Fruit fly (Drosophila melanogaster) whole organism, embryonic: ENCODE measurements around the gene rdog.
A peak's percentile ranks its signal among the peaks of the same experiment; 100 is the strongest.

Source experiments
- CG10274 ChIP-seq: fragments of 200-800 bp; sonication (Bioruptor generic); optimal IDR thresholded peaks from 3 replicates; lab custom pipeline; 2017; ENCODE audit warnings: missing biosample characterization, mild to moderate bottlenecking, missing genetic modification characterization
- CG10321 ChIP-seq: fragments of 200-800 bp; sonication (Bioruptor generic); IDR thresholded peaks from 2 replicates; pipeline ENCODE4 v1.3.6; 2022; ENCODE audit warnings: missing biosample characterization, missing genetic modification characterization
- CG10543 ChIP-seq: fragments of 200-800 bp; sonication (Bioruptor generic); optimal IDR thresholded peaks from 3 replicates; lab custom pipeline; 2017; ENCODE audit warnings: missing biosample characterization, mild to moderate bottlenecking, missing genetic modification characterization, moderate library complexity
- CG11398 ChIP-seq: fragments of 200-800 bp; sonication (Bioruptor generic); optimal IDR thresholded peaks from 2 replicates; lab custom pipeline; 2016; ENCODE audit warnings: missing biosample characterization, missing genetic modification characterization
- CG11456 ChIP-seq: fragments of 200-800 bp; sonication (Bioruptor generic); IDR thresholded peaks from 3 replicates; pipeline ENCODE4 v1.3.6; 2022; ENCODE audit warnings: missing biosample characterization, missing genetic modification characterization
- CG12155 ChIP-seq: fragments of 200-800 bp; sonication (Bioruptor generic); optimal IDR thresholded peaks from 3 replicates; lab custom pipeline; 2016; ENCODE audit warnings: missing biosample characterization, missing genetic modification characterization
- CG1233 ChIP-seq: fragments of 200-800 bp; sonication (Bioruptor generic); optimal IDR thresholded peaks from 4 replicates; lab custom pipeline; 2018; ENCODE audit warnings: missing biosample characterization, mild to moderate bottlenecking, missing genetic modification characterization
- CG12942 ChIP-seq: fragments of 200-800 bp; sonication (Bioruptor generic); optimal IDR thresholded peaks from 3 replicates; lab custom pipeline; 2016; ENCODE audit warnings: missing biosample characterization, missing genetic modification characterization
- CG15696 ChIP-seq: fragments of 200-800 bp; sonication (Bioruptor generic); optimal IDR thresholded peaks from 2 replicates; lab custom pipeline; 2019; ENCODE audit warnings: missing biosample characterization, mild to moderate bottlenecking, missing genetic modification characterization, moderate library complexity
- CG16813 ChIP-seq: fragments of 200-800 bp; sonication (Bioruptor generic); IDR thresholded peaks from 3 replicates; pipeline ENCODE4 v1.3.6; 2022; ENCODE audit warnings: missing biosample characterization, missing genetic modification characterization; ENCODE audit not compliant: partially characterized antibody
- CG1832 ChIP-seq: fragments of 200-800 bp; sonication (Bioruptor generic); optimal IDR thresholded peaks from 2 replicates; lab custom pipeline; 2017; ENCODE audit warnings: missing biosample characterization, mild to moderate bottlenecking, missing genetic modification characterization, inconsistent platforms
- CG30431 ChIP-seq: fragments of 200-800 bp; sonication (Bioruptor generic); optimal IDR thresholded peaks from 2 replicates; lab custom pipeline; 2017; ENCODE audit warnings: missing biosample characterization, missing genetic modification characterization
- CG31224 ChIP-seq: fragments of 200-800 bp; sonication (Bioruptor generic); IDR thresholded peaks from 2 replicates; pipeline ENCODE4 v1.3.6; 2022; ENCODE audit warnings: missing biosample characterization, missing genetic modification characterization
- CG32772 ChIP-seq: fragments of 200-800 bp; sonication (Bioruptor generic); IDR thresholded peaks from 2 replicates; pipeline ENCODE4 v1.3.6; 2022; ENCODE audit warnings: missing biosample characterization, missing genetic modification characterization
- CG34224 ChIP-seq: fragments of 200-800 bp; sonication (Bioruptor generic); IDR thresholded peaks from 3 replicates; pipeline ENCODE4 v1.3.6; 2022; ENCODE audit warnings: missing biosample characterization, missing genetic modification characterization; ENCODE audit not compliant: partially characterized antibody
- CG4360 ChIP-seq: fragments of 200-800 bp; sonication (Bioruptor generic); IDR thresholded peaks from 2 replicates; pipeline ENCODE4 v1.3.6; 2022; ENCODE audit warnings: missing biosample characterization, missing genetic modification characterization
- CG4404 ChIP-seq: fragments of 200-800 bp; sonication (Bioruptor generic); IDR thresholded peaks from 2 replicates; pipeline ENCODE4 v1.3.6; 2022; ENCODE audit warnings: missing biosample characterization, missing genetic modification characterization
- CG4854 ChIP-seq: fragments of 200-800 bp; sonication (Bioruptor generic); optimal IDR thresholded peaks from 2 replicates; lab custom pipeline; 2016; ENCODE audit warnings: missing biosample characterization, missing genetic modification characterization, inconsistent platforms
- CG6689 ChIP-seq: fragments of 200-800 bp; sonication (Bioruptor generic); IDR thresholded peaks from 2 replicates; pipeline ENCODE4 v1.3.6; 2022; ENCODE audit warnings: missing biosample characterization, missing genetic modification characterization
- CG7357 ChIP-seq: fragments of 200-800 bp; sonication (Bioruptor generic); IDR thresholded peaks from 3 replicates; pipeline ENCODE4 v1.3.6; 2022; ENCODE audit warnings: missing biosample characterization, missing genetic modification characterization
- CG7963 ChIP-seq: fragments of 200-800 bp; sonication (Bioruptor generic); IDR thresholded peaks from 3 replicates; pipeline ENCODE4 v1.3.6; 2022; ENCODE audit warnings: missing biosample characterization, missing genetic modification characterization; ENCODE audit not compliant: partially characterized antibody
- CG8924 ChIP-seq: fragments of 200-800 bp; optimal IDR thresholded peaks from 3 replicates; lab custom pipeline; 2019; ENCODE audit warnings: missing biosample characterization, mild to moderate bottlenecking, missing genetic modification characterization, moderate library complexity
- CG8944 ChIP-seq: fragments of 200-800 bp; sonication (Bioruptor generic); optimal IDR thresholded peaks from 3 replicates; lab custom pipeline; 2016; ENCODE audit warnings: missing biosample characterization, missing genetic modification characterization
- CG9727 ChIP-seq: fragments of 200-800 bp; sonication (Bioruptor generic); optimal IDR thresholded peaks from 3 replicates; lab custom pipeline; 2017; ENCODE audit warnings: missing biosample characterization, mild to moderate bottlenecking, missing genetic modification characterization
- D19B ChIP-seq: fragments of 200-800 bp; sonication (Bioruptor generic); optimal IDR thresholded peaks from 2 replicates; lab custom pipeline; 2017; ENCODE audit warnings: missing biosample characterization, mild to moderate bottlenecking, missing genetic modification characterization
- Deaf1 ChIP-seq: fragments of 200-800 bp; optimal IDR thresholded peaks from 3 replicates; lab custom pipeline; 2019; ENCODE audit warnings: missing biosample characterization, mild to moderate bottlenecking, missing genetic modification characterization, moderate library complexity
- Dip2 ChIP-seq: fragments of 200-800 bp; sonication (Bioruptor generic); IDR thresholded peaks from 2 replicates; pipeline ENCODE4 v1.3.6; 2022; ENCODE audit warnings: missing biosample characterization, missing genetic modification characterization
- Dll ChIP-seq: fragments of 200-800 bp; sonication (Bioruptor generic); IDR thresholded peaks from 4 replicates; pipeline ENCODE4 v1.3.6; 2022; ENCODE audit warnings: missing biosample characterization, missing genetic modification characterization; ENCODE audit not compliant: partially characterized antibody
- Fer2 ChIP-seq: fragments of 200-800 bp; sonication (Bioruptor generic); optimal IDR thresholded peaks from 2 replicates; lab custom pipeline; 2018; ENCODE audit warnings: missing biosample characterization, mild to moderate bottlenecking, missing genetic modification characterization, moderate library complexity
- Gsc ChIP-seq: fragments of 200-800 bp; sonication (Bioruptor generic); IDR thresholded peaks from 2 replicates; pipeline ENCODE4 v1.3.6; 2022; ENCODE audit warnings: missing biosample characterization, missing genetic modification characterization
- Hr39 ChIP-seq: fragments of >200 bp; optimal IDR thresholded peaks from 2 replicates; lab custom pipeline; 2017
- MTF-1 ChIP-seq: fragments of 200-800 bp; sonication (Bioruptor generic); optimal IDR thresholded peaks from 2 replicates; lab custom pipeline; 2018; ENCODE audit warnings: missing biosample characterization, mild to moderate bottlenecking, missing genetic modification characterization, borderline replicate concordance
- ash1 ChIP-seq: fragments of 200-800 bp; sonication (Bioruptor generic); optimal IDR thresholded peaks from 2 replicates; lab custom pipeline; 2018; ENCODE audit warnings: missing biosample characterization, mild to moderate bottlenecking, missing genetic modification characterization
- cad ChIP-seq: fragments of >200 bp; optimal IDR thresholded peaks from 2 replicates; lab custom pipeline; 2017; ENCODE audit warnings: missing biosample characterization, missing genetic modification characterization
- da ChIP-seq: fragments of 200-800 bp; sonication (Bioruptor generic); optimal IDR thresholded peaks from 2 replicates; lab custom pipeline; 2016; ENCODE audit warnings: missing biosample characterization, missing genetic modification characterization
- dan ChIP-seq: fragments of 200-800 bp; sonication (Bioruptor generic); IDR thresholded peaks from 2 replicates; pipeline ENCODE4 v1.3.6; 2022; ENCODE audit warnings: missing biosample characterization, missing genetic modification characterization
- dpn ChIP-seq, 2 experiments: fragments of 200-800 bp; sonication (Bioruptor generic); optimal IDR thresholded peaks; 3 replicates each; lab custom pipeline; 2016; ENCODE audit warnings: missing biosample characterization in 2 of 2, missing genetic modification characterization in 2 of 2
- fd96Cb ChIP-seq: fragments of 200-800 bp; sonication (Bioruptor generic); optimal IDR thresholded peaks from 2 replicates; lab custom pipeline; 2018; ENCODE audit warnings: missing biosample characterization, mild to moderate bottlenecking, missing genetic modification characterization, moderate library complexity
- gcm2 ChIP-seq: fragments of 200-800 bp; sonication (Bioruptor generic); optimal IDR thresholded peaks from 2 replicates; lab custom pipeline; 2016; ENCODE audit warnings: missing biosample characterization, missing genetic modification characterization
- hbn ChIP-seq: fragments of 200-800 bp; sonication (Bioruptor generic); IDR thresholded peaks from 2 replicates; pipeline ENCODE4 v1.3.6; 2022; ENCODE audit warnings: missing biosample characterization, missing genetic modification characterization; ENCODE audit not compliant: partially characterized antibody
- kah ChIP-seq: fragments of 200-800 bp; sonication (Bioruptor generic); optimal IDR thresholded peaks from 2 replicates; lab custom pipeline; 2018; ENCODE audit warnings: missing biosample characterization, mild to moderate bottlenecking, missing genetic modification characterization
- lmd ChIP-seq: fragments of 200-800 bp; sonication (Bioruptor generic); IDR thresholded peaks from 2 replicates; pipeline ENCODE4 v1.3.6; 2022; ENCODE audit warnings: missing biosample characterization, missing genetic modification characterization
- mam ChIP-seq: fragments of 200-800 bp; sonication (Bioruptor generic); optimal IDR thresholded peaks from 3 replicates; lab custom pipeline; 2016; ENCODE audit warnings: missing biosample characterization, missing genetic modification characterization
- mld ChIP-seq: fragments of 200-800 bp; sonication (Bioruptor generic); IDR thresholded peaks from 3 replicates; pipeline ENCODE4 v1.3.6; 2022; ENCODE audit warnings: missing biosample characterization, missing genetic modification characterization; ENCODE audit not compliant: partially characterized antibody
- schlank ChIP-seq: fragments of 200-800 bp; sonication (Bioruptor generic); optimal IDR thresholded peaks from 2 replicates; lab custom pipeline; 2018; ENCODE audit warnings: missing biosample characterization, mild to moderate bottlenecking, missing genetic modification characterization
- usp ChIP-seq: fragments of >200 bp; optimal IDR thresholded peaks from 2 replicates; lab custom pipeline; 2017; ENCODE audit warnings: missing biosample characterization, missing genetic modification characterization
- wdn ChIP-seq: fragments of 200-800 bp; sonication (Bioruptor generic); IDR thresholded peaks from 2 replicates; pipeline ENCODE4 v1.3.6; 2022; ENCODE audit warnings: missing biosample characterization, missing genetic modification characterization
- zfh1 ChIP-seq: fragments of 200-800 bp; sonication (Bioruptor generic); IDR thresholded peaks from 3 replicates; pipeline ENCODE4 v1.3.6; 2022; ENCODE audit warnings: missing biosample characterization, missing genetic modification characterization

rdog gene

dm6 chr3R:29157418-29158398 lies at the start of gene rdog (continued):
- TF ChIP-seq CG31224 (no peak; the same call in 1 of the 2 replicates), CG4404 (GFP tag; lab: Robert Waterston, UW) (peak; percentile 69), CG12155 (GFP tag; lab: Kevin White, UChicago) (peak; percentile 69), CG11398 (GFP tag; lab: Kevin White, UChicago) (peak; percentile 72), lmd (peak; percentile 77), Fer2 (peak; percentile 48), CG10321 (GFP tag; lab: Robert Waterston, UW) (no peak), CG32772 (GFP tag; lab: Robert Waterston, UW) (no peak), Hr39 (lab: Kevin White, UChicago) (no peak), Deaf1 (tag; lab: Kevin White, UChicago) (peak; percentile 63), Dll (no peak), CG6689 (GFP tag; lab: Robert Waterston, UW) (peak; percentile 47), CG1233 (GFP tag; lab: Kevin White, UChicago) (peak; percentile 69), gcm2 (GFP tag; lab: Kevin White, UChicago) (peak; percentile 69), MTF-1 (GFP tag; lab: Kevin White, UChicago) (no peak), da (GFP tag; lab: Kevin White, UChicago) (peak; percentile 20), CG15696 (peak; percentile 77), CG34224 (peak; percentile 42; the same call in 1 of the 3 replicates), CG10274 (GFP tag; lab: Kevin White, UChicago) (peak; percentile 46), fd96Cb (tag; lab: Kevin White, UChicago) (peak; percentile 73), CG4360 (GFP tag; lab: Robert Waterston, UW) (no peak; the same call in none of the 2 replicates), CG8924 (tag; lab: Kevin White, UChicago) (peak; percentile 79), CG8944 (peak; percentile 68), CG4854 (peak; percentile 74), CG9727 (GFP tag; lab: Kevin White, UChicago) (peak; percentile 89), CG7357 (GFP tag; lab: Robert Waterston, UW) (peak; percentile 56; the same call in 2 of the 3 replicates), CG11456 (GFP tag; lab: Robert Waterston, UW) (0 out of 3 replicates have a peak, but pooled peaks have one; percentile 61), CG1832 (GFP tag; lab: Kevin White, UChicago) (no peak), kah (GFP tag; lab: Kevin White, UChicago) (peak; percentile 59), wdn (peak; percentile 56), CG12942 (peak; percentile 80), mam (GFP tag; lab: Kevin White, UChicago) (peak; percentile 75), usp (GFP tag; lab: Kevin White, UChicago) (no peak), CG7963 (GFP tag; lab: Robert Waterston, UW) (no peak), Dip2 (GFP tag; lab: Robert Waterston, UW) (no peak), CG30431 (GFP tag; lab: Kevin White, UChicago) (peak; percentile 62), CG10543 (peak; percentile 87), hbn (GFP tag; lab: Robert Waterston, UW) (no peak), dan (GFP tag; lab: Robert Waterston, UW) (no peak), mld (no peak), dpn (GFP tag; optimal IDR thresholded peaks at IDR 0.05; lab: Kevin White, UChicago) (peak; percentile 86 to 88), D19B (GFP tag; lab: Kevin White, UChicago) (peak; percentile 99), cad (GFP tag; lab: Kevin White, UChicago) (no peak), ash1 (GFP tag; lab: Kevin White, UChicago) (no peak), CG16813 (GFP tag; lab: Robert Waterston, UW) (no peak), zfh1 (GFP tag; lab: Robert Waterston, UW) (peak; percentile 50; the same call in 1 of the 3 replicates), Gsc (GFP tag; lab: Robert Waterston, UW) (no peak; the same call in 1 of the 2 replicates), schlank (tag; lab: Kevin White, UChicago) (peak; percentile 22)
